Fruit fly (Drosophila melanogaster) whole organism, embryonic: ENCODE results near the gene AANATL7.

ENCODE experiments used
- CG10462 ChIP-seq: fragments of 200-800 bp; sonication (Bioruptor generic); optimal IDR thresholded peaks from 2 replicates; lab custom pipeline; 2016; ENCODE audit warnings: missing biosample characterization, missing genetic modification characterization
- CG10654 ChIP-seq: fragments of 200-800 bp; sonication (Bioruptor generic); optimal IDR thresholded peaks from 2 replicates; lab custom pipeline; 2016; ENCODE audit warnings: missing biosample characterization, missing genetic modification characterization
- CG12071 ChIP-seq: fragments of 200-800 bp; sonication (Bioruptor generic); optimal IDR thresholded peaks from 3 replicates; lab custom pipeline; 2018; ENCODE audit warnings: missing biosample characterization, mild to moderate bottlenecking, missing genetic modification characterization
- CG12299 ChIP-seq: fragments of 200-800 bp; sonication (Bioruptor generic); optimal IDR thresholded peaks from 2 replicates; lab custom pipeline; 2018; ENCODE audit warnings: missing biosample characterization, mild to moderate bottlenecking, missing genetic modification characterization
- CG13775 ChIP-seq: fragments of 200-800 bp; sonication (Bioruptor generic); optimal IDR thresholded peaks from 3 replicates; lab custom pipeline; 2017; ENCODE audit warnings: missing biosample characterization, mild to moderate bottlenecking, missing genetic modification characterization
- CG15073 ChIP-seq: fragments of 200-800 bp; sonication (Bioruptor generic); optimal IDR thresholded peaks from 2 replicates; lab custom pipeline; 2016; ENCODE audit warnings: missing biosample characterization, missing genetic modification characterization
- CG16779 ChIP-seq: fragments of 200-800 bp; sonication (Bioruptor generic); IDR thresholded peaks from 2 replicates; pipeline ENCODE4 v1.3.6; 2022; ENCODE audit warnings: missing biosample characterization, missing genetic modification characterization
- CG17568 ChIP-seq: fragments of 200-800 bp; sonication (Bioruptor generic); optimal IDR thresholded peaks from 2 replicates; lab custom pipeline; 2018; ENCODE audit warnings: missing biosample characterization, mild to moderate bottlenecking, missing genetic modification characterization, moderate library complexity
- CG17802 ChIP-seq: fragments of 200-800 bp; sonication (Bioruptor generic); optimal IDR thresholded peaks from 2 replicates; lab custom pipeline; 2018; ENCODE audit warnings: missing biosample characterization, mild to moderate bottlenecking, missing genetic modification characterization, moderate library complexity
- CG18619 ChIP-seq: fragments of 200-800 bp; sonication (Bioruptor generic); optimal IDR thresholded peaks from 3 replicates; lab custom pipeline; 2017; ENCODE audit warnings: missing biosample characterization, mild to moderate bottlenecking, missing genetic modification characterization
- CG31441 ChIP-seq: fragments of 200-800 bp; sonication (Bioruptor generic); IDR thresholded peaks from 2 replicates; pipeline ENCODE4 v1.3.6; 2022; ENCODE audit warnings: missing biosample characterization, missing genetic modification characterization
- CG3407 ChIP-seq: fragments of 200-800 bp; sonication (Bioruptor generic); optimal IDR thresholded peaks from 2 replicates; lab custom pipeline; 2018; ENCODE audit warnings: missing biosample characterization, mild to moderate bottlenecking, missing genetic modification characterization
- CG42726 ChIP-seq: fragments of 200-800 bp; sonication (Bioruptor generic); IDR thresholded peaks from 2 replicates; pipeline ENCODE4 v1.3.6; 2022; ENCODE audit warnings: missing biosample characterization, missing genetic modification characterization; ENCODE audit not compliant: partially characterized antibody
- CG6175 ChIP-seq: fragments of 200-800 bp; sonication (Bioruptor generic); IDR thresholded peaks from 3 replicates; pipeline ENCODE4 v1.3.6; 2022; ENCODE audit warnings: missing biosample characterization, missing genetic modification characterization
- CG7271 ChIP-seq: fragments of 200-800 bp; sonication (Bioruptor generic); optimal IDR thresholded peaks from 2 replicates; lab custom pipeline; 2018; ENCODE audit warnings: missing biosample characterization, mild to moderate bottlenecking, missing genetic modification characterization, moderate library complexity
- CG7372 ChIP-seq: fragments of 200-800 bp; sonication (Bioruptor generic); IDR thresholded peaks from 2 replicates; pipeline ENCODE4 v1.3.6; 2022; ENCODE audit warnings: missing biosample characterization, missing genetic modification characterization
- CG7987 ChIP-seq: fragments of 200-800 bp; sonication (Bioruptor generic); optimal IDR thresholded peaks from 2 replicates; lab custom pipeline; 2018; ENCODE audit warnings: missing biosample characterization, mild to moderate bottlenecking, missing genetic modification characterization, moderate library complexity
- CG8089 ChIP-seq: fragments of 200-800 bp; sonication (Bioruptor generic); optimal IDR thresholded peaks from 3 replicates; lab custom pipeline; 2016; ENCODE audit warnings: missing biosample characterization, missing genetic modification characterization
- Drgx ChIP-seq: fragments of 200-800 bp; sonication (Bioruptor generic); IDR thresholded peaks from 2 replicates; pipeline ENCODE4 v1.3.6; 2022; ENCODE audit warnings: missing biosample characterization, missing genetic modification characterization
- ERR ChIP-seq: fragments of 200-800 bp; sonication (Bioruptor generic); optimal IDR thresholded peaks from 2 replicates; lab custom pipeline; 2016; ENCODE audit warnings: missing biosample characterization, missing genetic modification characterization
- Elba2 ChIP-seq: fragments of 200-800 bp; sonication (Bioruptor generic); optimal IDR thresholded peaks from 3 replicates; lab custom pipeline; 2016; ENCODE audit warnings: missing biosample characterization, missing genetic modification characterization
- Fer3 ChIP-seq: fragments of 200-800 bp; sonication (Bioruptor generic); optimal IDR thresholded peaks from 2 replicates; lab custom pipeline; 2018; ENCODE audit warnings: missing biosample characterization, mild to moderate bottlenecking, missing genetic modification characterization, moderate library complexity
- Gug ChIP-seq: fragments of 200-800 bp; sonication (Bioruptor generic); IDR thresholded peaks from 4 replicates; pipeline ENCODE4 v1.3.6; 2022; ENCODE audit warnings: missing biosample characterization, missing genetic modification characterization
- Hr51 ChIP-seq, 2 experiments: fragments of 200-800 bp; sonication (Bioruptor generic); optimal IDR thresholded peaks; 2 replicates in 1 of 2; 3 replicates in 1 of 2; lab custom pipeline; 2016 to 2018; ENCODE audit warnings: missing biosample characterization in 2 of 2, missing genetic modification characterization in 2 of 2, mild to moderate bottlenecking in 1 of 2, moderate library complexity in 1 of 2
- MESR4 ChIP-seq: fragments of 200-800 bp; sonication (Bioruptor generic); optimal IDR thresholded peaks from 2 replicates; lab custom pipeline; 2018; ENCODE audit warnings: missing biosample characterization, mild to moderate bottlenecking, missing genetic modification characterization, moderate library complexity
- NC2β ChIP-seq: fragments of 200-800 bp; sonication (Bioruptor generic); optimal IDR thresholded peaks from 2 replicates; lab custom pipeline; 2016; ENCODE audit warnings: missing biosample characterization, missing genetic modification characterization
- NFAT ChIP-seq: fragments of 200-800 bp; sonication (Bioruptor generic); IDR thresholded peaks from 2 replicates; pipeline ENCODE4 v1.3.6; 2022; ENCODE audit warnings: missing biosample characterization, missing genetic modification characterization
- Nf-YB ChIP-seq: fragments of 200-800 bp; sonication (Bioruptor generic); optimal IDR thresholded peaks from 3 replicates; lab custom pipeline; 2019; ENCODE audit warnings: missing biosample characterization, mild to moderate bottlenecking, missing genetic modification characterization, moderate library complexity
- Opbp ChIP-seq: fragments of 200-800 bp; sonication (Bioruptor generic); IDR thresholded peaks from 3 replicates; pipeline ENCODE4 v1.3.6; 2022; ENCODE audit warnings: missing biosample characterization, missing genetic modification characterization; ENCODE audit not compliant: partially characterized antibody
- Optix ChIP-seq: fragments of 200-800 bp; sonication (Bioruptor generic); IDR thresholded peaks from 3 replicates; pipeline ENCODE4 v1.3.6; 2022; ENCODE audit warnings: missing biosample characterization, missing genetic modification characterization
- PHDP ChIP-seq: fragments of 200-800 bp; sonication (Bioruptor generic); optimal IDR thresholded peaks from 3 replicates; lab custom pipeline; 2018; ENCODE audit warnings: missing biosample characterization, mild to moderate bottlenecking, missing genetic modification characterization, moderate library complexity
- amos ChIP-seq: fragments of 200-800 bp; sonication (Bioruptor generic); IDR thresholded peaks from 2 replicates; pipeline ENCODE4 v1.3.6; 2022; ENCODE audit warnings: missing biosample characterization, missing genetic modification characterization; ENCODE audit not compliant: partially characterized antibody
- bbx ChIP-seq: fragments of 200-800 bp; sonication (Bioruptor generic); IDR thresholded peaks from 2 replicates; pipeline ENCODE4 v1.3.6; 2022; ENCODE audit warnings: missing biosample characterization, missing genetic modification characterization; ENCODE audit not compliant: partially characterized antibody
- br ChIP-seq: fragments of >200 bp; optimal IDR thresholded peaks from 2 replicates; lab custom pipeline; 2017
- ems ChIP-seq: fragments of 200-800 bp; sonication (Bioruptor generic); optimal IDR thresholded peaks from 3 replicates; lab custom pipeline; 2016; ENCODE audit warnings: missing biosample characterization, missing genetic modification characterization
- jing ChIP-seq: fragments of 200-800 bp; sonication (Bioruptor generic); optimal IDR thresholded peaks from 2 replicates; lab custom pipeline; 2018; ENCODE audit warnings: missing biosample characterization, mild to moderate bottlenecking, missing genetic modification characterization
- kni ChIP-seq: fragments of 200-800 bp; sonication (Bioruptor generic); optimal IDR thresholded peaks from 3 replicates; lab custom pipeline; 2017; ENCODE audit warnings: mild to moderate bottlenecking, missing biosample characterization, missing genetic modification reagents, missing genetic modification characterization
- maf-S ChIP-seq: fragments of 200-800 bp; sonication (Bioruptor generic); optimal IDR thresholded peaks from 2 replicates; lab custom pipeline; 2016; ENCODE audit warnings: missing biosample characterization, missing genetic modification characterization
- otp ChIP-seq: fragments of 200-800 bp; sonication (Bioruptor generic); IDR thresholded peaks from 3 replicates; pipeline ENCODE4, ENCODE4 v1.3.6; 2022; ENCODE audit warnings: missing biosample characterization, missing genetic modification characterization
- p53 ChIP-seq: fragments of 200-800 bp; sonication (Bioruptor generic); optimal IDR thresholded peaks from 2 replicates; lab custom pipeline; 2016; ENCODE audit warnings: missing biosample characterization, missing genetic modification characterization
- pb ChIP-seq: fragments of 200-800 bp; sonication (Bioruptor generic); optimal IDR thresholded peaks from 3 replicates; lab custom pipeline; 2016; ENCODE audit warnings: missing biosample characterization, missing genetic modification characterization
- pfk ChIP-seq: fragments of 200-800 bp; sonication (Bioruptor generic); optimal IDR thresholded peaks from 2 replicates; lab custom pipeline; 2018; ENCODE audit warnings: missing biosample characterization, mild to moderate bottlenecking, missing genetic modification characterization, moderate library complexity
- pho ChIP-seq: fragments of 200-800 bp; sonication (Bioruptor generic); optimal IDR thresholded peaks from 2 replicates; lab custom pipeline; 2016; ENCODE audit warnings: missing biosample characterization, missing genetic modification characterization
- pnt ChIP-seq: fragments of 200-800 bp; sonication (Bioruptor generic); optimal IDR thresholded peaks from 3 replicates; lab custom pipeline; 2016; ENCODE audit warnings: missing biosample characterization, missing genetic modification characterization
- repo ChIP-seq: fragments of 200-800 bp; sonication (Bioruptor generic); optimal IDR thresholded peaks from 2 replicates; lab custom pipeline; 2016; ENCODE audit warnings: missing biosample characterization, missing genetic modification characterization
- ro ChIP-seq: fragments of 200-800 bp; sonication (Bioruptor generic); IDR thresholded peaks from 2 replicates; pipeline ENCODE4 v1.3.6; 2022; ENCODE audit warnings: missing biosample characterization, missing genetic modification characterization
- sc ChIP-seq, 3 experiments: fragments of >200 bp in 2 of 3; fragments of 200-800 bp in 1 of 3; sonication (Bioruptor generic) in 1 of 3; optimal IDR thresholded peaks; 2 replicates in 2 of 3; 3 replicates in 1 of 3; lab custom pipeline; 2017; ENCODE audit warnings: mild to moderate bottlenecking in 1 of 3, missing biosample characterization in 1 of 3, missing genetic modification characterization in 1 of 3, missing genetic modification reagents in 1 of 3
- seq ChIP-seq: fragments of 200-800 bp; sonication (Bioruptor generic); IDR thresholded peaks from 2 replicates; pipeline ENCODE4 v1.3.6; 2022; ENCODE audit warnings: missing biosample characterization, missing genetic modification characterization
- sima ChIP-seq: fragments of 200-800 bp; sonication (Bioruptor generic); optimal IDR thresholded peaks from 2 replicates; lab custom pipeline; 2016; ENCODE audit warnings: missing biosample characterization, missing genetic modification characterization
- slou ChIP-seq: fragments of 200-800 bp; sonication (Bioruptor generic); optimal IDR thresholded peaks from 3 replicates; lab custom pipeline; 2016; ENCODE audit warnings: missing biosample characterization, missing genetic modification characterization
- z ChIP-seq: fragments of 200-800 bp; sonication (Bioruptor generic); IDR thresholded peaks from 3 replicates; pipeline ENCODE4 v1.3.6; 2022; ENCODE audit warnings: missing biosample characterization, missing genetic modification characterization

The AANATL7 gene

DNA sequence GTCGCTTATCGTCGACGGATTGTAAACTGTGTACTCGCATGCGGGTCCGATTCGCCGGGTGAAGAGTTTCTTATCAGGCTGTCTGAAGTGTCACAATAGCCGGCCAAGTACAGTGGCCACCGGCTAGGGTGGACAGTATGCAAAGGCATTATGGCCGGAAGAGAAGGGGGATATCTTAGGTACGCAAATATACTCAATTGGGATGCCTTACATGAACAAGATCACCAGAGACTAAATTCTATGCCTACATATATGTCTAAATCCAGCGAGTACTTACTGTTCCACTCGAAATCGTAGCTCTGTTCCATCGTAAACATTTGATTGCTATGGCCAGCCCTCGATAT lies 13.0 kb downstream of the AANATL7 start (continued):
- TF ChIP-seq Elba2 (GFP tag; lab: Kevin White, UChicago) (peak; percentile 7), br (no peak), CG8089 (GFP tag; lab: Kevin White, UChicago) (peak; percentile 78), CG10654 (GFP tag; lab: Kevin White, UChicago) (peak; percentile 88), ro (GFP tag; lab: Robert Waterston, UW) (peak; percentile 71), CG17568 (GFP tag; lab: Kevin White, UChicago) (no peak), Hr51 (GFP tag; optimal IDR thresholded peaks at IDR 0.05; lab: Kevin White, UChicago) (peak; percentile 81 to 88), CG42726 (GFP tag; lab: Robert Waterston, UW) (no peak), seq (peak; percentile 91), CG31441 (GFP tag; lab: Robert Waterston, UW) (peak; percentile 84; the same call in 1 of the 2 replicates), pnt (GFP tag; lab: Kevin White, UChicago) (peak; percentile 86), Nf-YB (GFP tag; lab: Kevin White, UChicago) (peak; percentile 56), CG18619 (GFP tag; lab: Kevin White, UChicago) (peak; percentile 87), Fer3 (peak; percentile 93), sima (peak; percentile 38), pb (peak; percentile 91), CG13775 (peak; percentile 81), kni (GFP tag; lab: Kevin White, UChicago) (no peak), p53 (GFP tag; lab: Kevin White, UChicago) (peak; percentile 57), PHDP (tag; lab: Kevin White, UChicago) (peak; percentile 88), z (GFP tag; lab: Robert Waterston, UW) (peak; percentile 52; the same call in 1 of the 3 replicates), ems (GFP tag; lab: Kevin White, UChicago) (peak; percentile 83), pho (GFP tag; lab: Kevin White, UChicago) (peak; percentile 90), CG12071 (GFP tag; lab: Kevin White, UChicago) (peak; percentile 96), NFAT (GFP tag; lab: Robert Waterston, UW) (peak; percentile 96), otp (peak; percentile 94), CG16779 (peak; percentile 94), CG7987 (peak; percentile 55), CG3407 (GFP tag; lab: Kevin White, UChicago) (peak; percentile 63), MESR4 (GFP tag; lab: Kevin White, UChicago) (peak; percentile 30), jing (GFP tag; lab: Kevin White, UChicago) (peak; percentile 83), NC2β (GFP tag; lab: Kevin White, UChicago) (peak; percentile 73), slou (peak; percentile 79), CG6175 (GFP tag; lab: Robert Waterston, UW) (peak; percentile 93), CG7271 (no peak), CG12299 (tag; lab: Kevin White, UChicago) (peak; percentile 73), Drgx (GFP tag; lab: Robert Waterston, UW) (peak; percentile 92), amos (GFP tag; lab: Robert Waterston, UW) (no peak), repo (GFP tag; lab: Kevin White, UChicago) (peak; percentile 92), Opbp (no peak), CG10462 (GFP tag; lab: Kevin White, UChicago) (peak; percentile 66), CG15073 (peak; percentile 60), Optix (GFP tag; lab: Robert Waterston, UW) (peak; percentile 93), bbx (GFP tag; lab: Robert Waterston, UW) (no peak), ERR (GFP tag; lab: Kevin White, UChicago) (peak; percentile 93), sc (optimal IDR thresholded peaks at IDR 0.05; lab: Kevin White, UChicago) (no peak), sc (GFP tag; optimal IDR thresholded peaks at IDR 0.05; lab: Kevin White, UChicago) (peak; percentile 61), pfk (no peak), maf-S (GFP tag; lab: Kevin White, UChicago) (peak; percentile 88), CG17802 (peak; percentile 53), CG7372 (GFP tag; lab: Robert Waterston, UW) (peak; percentile 91), Gug (GFP tag; lab: Robert Waterston, UW) (peak; percentile 96)
